Fruit fly (Drosophila melanogaster) whole organism, wandering third instar larva: Measurements from ENCODE around the gene Mocs2B.
A peak's percentile ranks its signal among the peaks of the same experiment; 100 is the strongest.
"Not testable (repeated sequence)": the region's sequence is repeated elsewhere in the genome, so short reads cannot be mapped to it uniquely, and the experiment has no call there.

Experiments
- Abd-B ChIP-seq: fragments of >200 bp; optimal IDR thresholded peaks from 2 replicates; lab custom pipeline; 2017; ENCODE audit warnings: missing biosample characterization, missing genetic modification characterization
- CrebA ChIP-seq: fragments of 200-800 bp; sonication (Bioruptor generic); optimal IDR thresholded peaks from 2 replicates; lab custom pipeline; 2016; ENCODE audit warnings: missing biosample characterization, mild to moderate bottlenecking, missing genetic modification characterization, borderline replicate concordance
- Dfd ChIP-seq: fragments of >200 bp; optimal IDR thresholded peaks from 2 replicates; lab custom pipeline; 2017; ENCODE audit warnings: missing biosample characterization, missing genetic modification characterization
- Dif ChIP-seq: fragments of 200-275, 200-300 bp; sonication (Bioruptor generic); optimal IDR thresholded peaks from 2 replicates; lab custom pipeline; 2018; ENCODE audit warnings: missing biosample characterization, missing genetic modification characterization; ENCODE audit not compliant: partially characterized antibody
- GATAd ChIP-seq: sonication (Bioruptor generic); optimal IDR thresholded peaks from 2 replicates; lab custom pipeline; 2016; ENCODE audit warnings: missing biosample characterization, missing genetic modification characterization
- HLH106 ChIP-seq: fragments of 200-800 bp; optimal IDR thresholded peaks from 3 replicates; lab custom pipeline; 2019; ENCODE audit warnings: missing biosample characterization, mild to moderate bottlenecking, missing genetic modification characterization, moderate library complexity
- Hnf4 ChIP-seq: fragments of 200-800 bp; sonication (Bioruptor generic); optimal IDR thresholded peaks from 2 replicates; lab custom pipeline; 2016; ENCODE audit warnings: missing biosample characterization, mild to moderate bottlenecking, missing genetic modification characterization
- Hr83 ChIP-seq: fragments of 200-300 bp; sonication (Bioruptor generic); optimal IDR thresholded peaks from 2 replicates; lab custom pipeline; 2016; ENCODE audit warnings: missing biosample characterization, mild to moderate bottlenecking, missing genetic modification characterization, moderate library complexity; ENCODE audit not compliant: poor library complexity, severe bottlenecking
- Jra ChIP-seq: sonication (Bioruptor generic); optimal IDR thresholded peaks from 2 replicates; lab custom pipeline; 2016; ENCODE audit warnings: missing biosample characterization, missing genetic modification characterization
- Mio ChIP-seq: sonication (Bioruptor generic); optimal IDR thresholded peaks from 2 replicates; lab custom pipeline; 2016; ENCODE audit warnings: missing biosample characterization, missing genetic modification characterization
- Myc ChIP-seq: fragments of >200 bp; optimal IDR thresholded peaks from 2 replicates; lab custom pipeline; 2017
- N ChIP-seq: fragments of >200 bp; optimal IDR thresholded peaks from 2 replicates; lab custom pipeline; 2018; ENCODE audit warnings: missing biosample characterization, missing external identifiers, missing genetic modification characterization
- Rel ChIP-seq, 2 experiments: fragments of 200-800 bp; sonication (Bioruptor generic) in 1 of 2; optimal IDR thresholded peaks; 2 replicates in 1 of 2; 3 replicates in 1 of 2; lab custom pipeline; 2016 to 2019; ENCODE audit warnings: mild to moderate bottlenecking in 2 of 2, missing biosample characterization in 2 of 2, missing genetic modification characterization in 2 of 2, moderate library complexity in 1 of 2
- br ChIP-seq: fragments of 200-800 bp; sonication (Bioruptor generic); optimal IDR thresholded peaks from 2 replicates; lab custom pipeline; 2016; ENCODE audit warnings: missing biosample characterization, missing genetic modification characterization
- brk ChIP-seq: fragments of 200-800 bp; sonication (Bioruptor generic); optimal IDR thresholded peaks from 2 replicates; lab custom pipeline; 2016; ENCODE audit warnings: missing biosample characterization, mild to moderate bottlenecking, missing genetic modification characterization
- dl ChIP-seq, 2 experiments: fragments of 175-275, 200-275 bp in 1 of 2; fragments of 200-275 bp in 1 of 2; sonication (Bioruptor generic); optimal IDR thresholded peaks; lab custom pipeline; 2018; ENCODE audit warnings: mild to moderate bottlenecking in 2 of 2, missing biosample characterization in 2 of 2, missing genetic modification characterization in 2 of 2, moderate library complexity in 2 of 2; ENCODE audit not compliant: partially characterized antibody in 2 of 2, insufficient read depth in 1 of 2
- dmrt93B ChIP-seq: fragments of 200-800 bp; sonication (Bioruptor generic); optimal IDR thresholded peaks from 2 replicates; lab custom pipeline; 2018; ENCODE audit warnings: missing biosample characterization, mild to moderate bottlenecking, missing genetic modification characterization
- dsf ChIP-seq: sonication (Bioruptor generic); optimal IDR thresholded peaks from 2 replicates; lab custom pipeline; 2016; ENCODE audit warnings: missing biosample characterization, missing genetic modification characterization, borderline replicate concordance
- ey ChIP-seq: fragments of 200-800 bp; sonication (Bioruptor generic); optimal IDR thresholded peaks from 2 replicates; lab custom pipeline; 2016; ENCODE audit warnings: missing biosample characterization, missing genetic modification characterization
- foxo ChIP-seq, 2 experiments: fragments of 200-800 bp; sonication (Bioruptor generic); optimal IDR thresholded peaks; 2 replicates in 1 of 2; 3 replicates in 1 of 2; lab custom pipeline; 2016 to 2017; ENCODE audit warnings: missing biosample characterization in 2 of 2, missing genetic modification characterization in 2 of 2
- fru ChIP-seq: fragments of 200-800 bp; sonication (Bioruptor generic); optimal IDR thresholded peaks from 3 replicates; lab custom pipeline; 2016; ENCODE audit warnings: missing biosample characterization, mild to moderate bottlenecking, missing genetic modification characterization
- h ChIP-seq: fragments of 200-800 bp; sonication (Bioruptor generic); optimal IDR thresholded peaks from 3 replicates; lab custom pipeline; 2016; ENCODE audit warnings: missing biosample characterization, mild to moderate bottlenecking, missing genetic modification characterization
- jim ChIP-seq: fragments of 175-275, 200-325 bp; sonication (Bioruptor generic); optimal IDR thresholded peaks from 2 replicates; lab custom pipeline; 2016; ENCODE audit warnings: missing biosample characterization, mild to moderate bottlenecking, missing genetic modification characterization
- lola ChIP-seq: fragments of >200 bp; optimal IDR thresholded peaks from 2 replicates; lab custom pipeline; 2017; ENCODE audit warnings: missing biosample characterization, missing genetic modification characterization
- pan ChIP-seq: fragments of >200 bp; optimal IDR thresholded peaks from 2 replicates; lab custom pipeline; 2017
- psq ChIP-seq: fragments of 200-800 bp; sonication (Bioruptor generic); optimal IDR thresholded peaks from 3 replicates; lab custom pipeline; 2017; ENCODE audit warnings: missing biosample characterization, mild to moderate bottlenecking, missing genetic modification characterization, moderate library complexity
- rgr ChIP-seq: fragments of 200-800 bp; sonication (Bioruptor generic); optimal IDR thresholded peaks from 3 replicates; lab custom pipeline; 2016; ENCODE audit warnings: missing biosample characterization, mild to moderate bottlenecking, missing genetic modification characterization
- sage ChIP-seq: fragments of 200-800 bp; sonication (Bioruptor generic); optimal IDR thresholded peaks from 2 replicates; lab custom pipeline; 2016; ENCODE audit warnings: missing biosample characterization, mild to moderate bottlenecking, missing genetic modification characterization
- sv ChIP-seq: fragments of 200-800 bp; sonication (Bioruptor generic); optimal IDR thresholded peaks from 3 replicates; lab custom pipeline; 2016; ENCODE audit warnings: missing biosample characterization, missing genetic modification characterization
- usp ChIP-seq: fragments of >200 bp; optimal IDR thresholded peaks from 2 replicates; lab custom pipeline; 2017; ENCODE audit warnings: missing biosample characterization, missing genetic modification characterization
- woc ChIP-seq: sonication (Bioruptor generic); optimal IDR thresholded peaks from 2 replicates; lab custom pipeline; 2016; ENCODE audit warnings: missing biosample characterization, mild to moderate bottlenecking, missing genetic modification characterization

Gene Mocs2B

DNA sequence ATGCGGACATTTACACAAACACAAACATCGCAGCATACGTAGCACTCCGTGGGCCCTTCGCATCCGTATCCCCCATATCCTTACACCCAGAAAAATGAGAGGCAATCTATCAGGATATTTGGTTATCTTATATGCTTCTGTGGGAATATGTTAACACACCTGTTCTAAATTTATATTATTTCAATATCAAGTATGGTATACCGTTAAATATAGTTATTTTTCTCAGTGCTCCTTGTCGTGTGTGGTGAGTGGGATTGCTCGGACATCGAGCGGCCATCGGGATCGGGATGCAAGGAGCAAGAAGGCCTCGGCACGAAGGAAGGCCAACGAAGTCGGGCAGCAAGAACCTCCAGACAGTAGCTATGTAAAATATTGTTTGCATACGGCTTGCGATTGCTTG is 34.4 kb upstream of the Mocs2B start:
- TF ChIP-seq brk (GFP tag; lab: Kevin White, UChicago), result no peak
- TF ChIP-seq Hr83 (GFP tag; lab: Kevin White, UChicago), result no peak
- no peak for TF ChIP-seq N (GFP tag; lab: Kevin White, UChicago)
- TF ChIP-seq psq (GFP tag; lab: Kevin White, UChicago), result no peak
- no peak for TF ChIP-seq br
- no peak for TF ChIP-seq HLH106
- TF ChIP-seq rgr (GFP tag; lab: Kevin White, UChicago), result no peak
- TF ChIP-seq usp (GFP tag; lab: Kevin White, UChicago), result no peak
- no peak for TF ChIP-seq h (GFP tag; lab: Kevin White, UChicago)
- no peak for TF ChIP-seq pan (lab: Kevin White, UChicago)
- TF ChIP-seq sage (GFP tag; lab: Kevin White, UChicago), result no peak
- no peak for TF ChIP-seq Hnf4 (GFP tag; lab: Kevin White, UChicago)
- TF ChIP-seq fru, result no peak
- TF ChIP-seq Myc (lab: Kevin White, UChicago), result no peak
- TF ChIP-seq dmrt93B, result no peak
- TF ChIP-seq Abd-B, result no peak
- TF ChIP-seq Rel (GFP tag; optimal IDR thresholded peaks at IDR 0.05; lab: Kevin White, UChicago), result no peak
- no peak for TF ChIP-seq Rel (tag; optimal IDR thresholded peaks at IDR 0.05; lab: Kevin White, UChicago)

DNA sequence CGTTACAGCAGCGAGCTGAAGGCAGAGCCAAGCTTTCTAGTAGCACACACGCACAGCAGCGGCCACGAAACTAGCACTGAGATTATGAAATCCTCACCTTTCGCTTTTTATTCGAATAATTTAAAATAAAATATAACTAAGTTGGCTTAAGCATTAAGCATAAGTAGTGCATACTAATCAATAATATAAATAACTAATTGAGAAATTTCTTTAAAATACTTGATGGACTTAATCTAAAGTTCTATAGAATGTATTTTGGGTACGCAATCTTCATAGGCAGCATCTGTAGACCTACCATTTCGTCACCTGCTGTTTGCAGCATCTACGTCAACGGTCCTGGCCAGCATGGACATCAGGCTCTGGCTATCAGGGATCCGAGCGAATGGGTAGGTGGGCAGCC is 25.2 kb upstream of the Mocs2B start:
- TF ChIP-seq dsf (GFP tag; lab: Kevin White, UChicago) (no peak), Jra (no peak), Myc (lab: Kevin White, UChicago) (no peak), N (GFP tag; lab: Kevin White, UChicago) (no peak), Hnf4 (GFP tag; lab: Kevin White, UChicago) (no peak), psq (GFP tag; lab: Kevin White, UChicago) (no peak), Mio (no peak), Dfd (no peak), dl (GFP tag; optimal IDR thresholded peaks at IDR 0.05; lab: Kevin White, UChicago; ENCODE audit: insufficient read depth in 1 of 2, partially characterized antibody in 2 of 2) (no peak), ey (GFP tag; lab: Kevin White, UChicago) (no peak), jim (no peak), woc (GFP tag; lab: Kevin White, UChicago) (no peak), usp (GFP tag; lab: Kevin White, UChicago) (no peak), Rel (GFP tag; optimal IDR thresholded peaks at IDR 0.05; lab: Kevin White, UChicago) (no peak), Rel (tag; optimal IDR thresholded peaks at IDR 0.05; lab: Kevin White, UChicago) (no peak), Dif (GFP tag; lab: Kevin White, UChicago) (no peak), GATAd (no peak)

DNA sequence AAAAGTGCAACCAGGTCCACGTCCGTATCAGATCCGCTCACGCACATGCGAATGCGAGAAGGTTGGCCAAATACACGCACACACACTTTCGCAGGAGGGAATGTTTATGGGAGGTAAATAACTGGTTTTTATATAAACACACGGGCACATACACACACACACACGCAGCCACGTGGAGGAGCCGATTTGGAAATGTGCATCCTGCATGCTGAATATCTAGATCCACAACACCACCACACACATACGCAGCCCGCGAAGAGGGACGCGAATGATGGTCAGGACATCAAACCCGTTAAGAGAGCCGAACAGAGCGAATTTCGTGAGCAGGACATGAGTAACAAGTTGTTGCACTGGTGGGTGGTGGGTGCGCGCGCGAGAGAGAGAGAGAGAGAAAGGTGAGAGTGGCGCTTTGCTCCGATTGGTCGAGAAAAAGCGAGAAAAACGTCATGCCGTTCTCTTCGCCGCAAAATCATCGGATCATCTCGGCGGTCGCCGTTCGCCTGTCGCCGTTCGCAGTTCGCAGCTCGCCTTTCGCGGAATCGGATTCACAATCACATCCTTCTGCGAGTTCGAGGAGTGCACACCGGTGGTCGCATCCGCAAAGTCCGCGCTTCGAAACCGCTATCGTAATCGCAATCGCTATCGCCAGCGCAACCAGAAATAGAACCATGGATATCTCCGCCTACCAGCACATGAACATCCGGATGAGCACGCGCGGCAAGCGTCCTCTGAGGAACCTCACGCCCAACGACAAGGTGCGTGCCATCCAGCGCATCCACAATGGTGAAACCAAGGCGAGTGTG is 10.6 kb upstream of the Mocs2B start, which contains the start of gene danr:
TSS of gene danr (plus strand) at position 508 of the 803 bp plus-strand sequence.
- TF ChIP-seq dl (GFP tag; optimal IDR thresholded peaks at IDR 0.05; lab: Kevin White, UChicago; ENCODE audit: insufficient read depth in 1 of 2, partially characterized antibody in 2 of 2) (peak; percentile 37 to 73), Dif (GFP tag; lab: Kevin White, UChicago) (peak; percentile 68), CrebA (GFP tag; lab: Kevin White, UChicago) (no peak), woc (GFP tag; lab: Kevin White, UChicago) (no peak), N (GFP tag; lab: Kevin White, UChicago) (peak; percentile 48), sage (GFP tag; lab: Kevin White, UChicago) (no peak), Hr83 (GFP tag; lab: Kevin White, UChicago) (no peak), Hnf4 (GFP tag; lab: Kevin White, UChicago) (no peak)

DNA sequence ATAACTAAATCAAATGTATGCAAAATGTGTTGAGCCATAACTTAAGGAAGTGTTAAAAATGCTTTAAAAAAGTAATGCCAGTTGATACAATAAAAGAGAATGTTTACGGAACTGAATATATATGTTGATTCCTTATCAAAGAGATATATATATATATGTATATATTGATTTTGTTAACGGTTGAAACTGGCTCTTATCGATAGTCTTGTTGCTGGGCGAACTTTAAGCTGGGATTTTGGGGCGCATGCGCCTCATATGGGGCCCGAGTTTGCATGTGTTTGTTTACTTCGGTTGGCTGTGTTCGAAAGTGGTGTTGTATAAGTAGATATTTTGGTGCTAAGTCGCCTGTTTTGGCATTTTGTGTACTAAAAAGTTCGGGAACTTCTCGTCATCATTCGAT is 3.9 kb upstream of the Mocs2B start, which contains the start of gene Bili:
TSS of gene Bili (plus strand) at position 265 of the 400 bp plus-strand sequence.
- TF ChIP-seq Mio; br; Hnf4 (GFP tag; lab: Kevin White, UChicago): not testable (repeated sequence)

DNA sequence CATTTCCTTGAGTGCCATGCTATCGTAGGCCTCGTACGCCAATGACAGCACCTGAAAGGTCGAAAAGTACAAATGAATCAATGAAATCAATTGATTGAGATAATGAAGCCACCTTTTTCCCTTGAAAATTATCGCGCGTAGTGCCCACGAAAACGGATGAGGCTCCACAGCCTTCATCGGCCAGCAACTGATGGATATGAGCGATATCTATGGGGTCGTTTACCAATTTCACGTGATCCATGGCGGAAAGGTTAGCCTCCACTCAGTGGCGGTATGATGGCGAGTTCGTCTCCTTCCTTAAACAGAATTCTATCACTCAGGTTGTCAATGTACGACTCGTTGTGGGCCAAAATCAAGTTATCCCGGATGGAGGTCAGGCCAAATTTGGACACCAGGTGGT is 336 bp downstream of the Mocs2B start:
- no peak for TF ChIP-seq Dfd
- TF ChIP-seq lola (GFP tag; lab: Kevin White, UChicago), result no peak
- no peak for TF ChIP-seq pan (lab: Kevin White, UChicago)
- no peak for TF ChIP-seq foxo (GFP tag; optimal IDR thresholded peaks at IDR 0.05; lab: Kevin White, UChicago)
- TF ChIP-seq usp (GFP tag; lab: Kevin White, UChicago), result no peak
- TF ChIP-seq dmrt93B, result no peak
- no peak for TF ChIP-seq sv (GFP tag; lab: Kevin White, UChicago)
